Worm (Caenorhabditis elegans) whole organism, L4/young adult: ENCODE data around the gene C02F5.10.
A peak's percentile ranks its signal among the peaks of the same experiment; 100 is the strongest.

Experiments
- W03F9.2 ChIP-seq: fragments of 150-350 bp; optimal IDR thresholded peaks from 2 replicates; lab custom pipeline; 2014; ENCODE audit warnings: missing biosample characterization, missing genetic modification characterization
- dao-5 ChIP-seq: sonication (generic microtip); optimal IDR thresholded peaks from 2 replicates; lab custom pipeline; 2016; ENCODE audit warnings: missing genotype, missing genetic modification characterization, moderate library complexity, missing compliant biosample characterization
- him-1 ChIP-seq: sonication (generic microtip); optimal IDR thresholded peaks from 2 replicates; lab custom pipeline; 2016; ENCODE audit warnings: missing genotype, missing genetic modification reagents, missing genetic modification characterization, missing compliant biosample characterization

The C02F5.10 gene

ce11 chrIII:8271676-8272225, 22.5 kb upstream of the C02F5.10 start, which contains the start of the genes mps-4 and F09G8.10:
mps-4 (minus strand) TSS chrIII:8271776.
F09G8.10 (minus strand) TSS chrIII:8272175.
- TF ChIP-seq him-1 (tag; lab: Kevin White, UChicago) (no peak), dao-5 (tag; lab: Kevin White, UChicago) (no peak), W03F9.2 (tag; lab: Kevin White, UChicago) (no peak)

ce11 chrIII:8268296-8268695, 19.0 kb upstream of the C02F5.10 start, which contains the start of the genes F09G8.7 and crn-7:
F09G8.7 (minus strand) TSS chrIII:8268355.
crn-7 (plus strand) TSS chrIII:8268531.
- TF ChIP-seq W03F9.2 (tag; lab: Kevin White, UChicago), result no peak
- TF ChIP-seq him-1 (tag; lab: Kevin White, UChicago), result no peak
- TF ChIP-seq dao-5 (tag; lab: Kevin White, UChicago), result no peak

ce11 chrIII:8265753-8266152, 16.5 kb upstream of the C02F5.10 start, which contains the start of gene mrps-9:
mrps-9 (plus strand) TSS chrIII:8266062.
- TF ChIP-seq W03F9.2 (tag; lab: Kevin White, UChicago) (peak; percentile 13), dao-5 (tag; lab: Kevin White, UChicago) (no peak)

ce11 chrIII:8263377-8263776, 14.1 kb upstream of the C02F5.10 start, which contains the start of gene col-91:
col-91 (minus strand) TSS chrIII:8263664.
- TF ChIP-seq W03F9.2 (tag; lab: Kevin White, UChicago), result no peak
- no peak for TF ChIP-seq dao-5 (tag; lab: Kevin White, UChicago)
- TF ChIP-seq him-1 (tag; lab: Kevin White, UChicago), result no peak

ce11 chrIII:8262599-8262998, 13.3 kb upstream of the C02F5.10 start:
- TF ChIP-seq dao-5 (tag; lab: Kevin White, UChicago) (no peak), W03F9.2 (tag; lab: Kevin White, UChicago) (no peak), him-1 (tag; lab: Kevin White, UChicago) (no peak)

ce11 chrIII:8258045-8258444, 8.8 kb upstream of the C02F5.10 start, which contains the start of gene ncr-2:
ncr-2 (plus strand) TSS chrIII:8258345.
- TF ChIP-seq him-1 (tag; lab: Kevin White, UChicago), result no peak
- no peak for TF ChIP-seq dao-5 (tag; lab: Kevin White, UChicago)
- no peak for TF ChIP-seq W03F9.2 (tag; lab: Kevin White, UChicago)

- TF ChIP-seq W03F9.2 (tag; lab: Kevin White, UChicago) (no peak), him-1 (tag; lab: Kevin White, UChicago) (no peak), dao-5 (tag; lab: Kevin White, UChicago) (no peak)
These were observed 5.7 kb upstream of the C02F5.10 start, which contains the start of gene F09G8.5 for ce11 chrIII:8254938-8255337. F09G8.5 (plus strand) TSS chrIII:8254975.

- TF ChIP-seq dao-5 (tag; lab: Kevin White, UChicago) (no peak), W03F9.2 (tag; lab: Kevin White, UChicago) (peak; percentile 50), him-1 (tag; lab: Kevin White, UChicago) (no peak)
These were observed 864 bp upstream of the C02F5.10 start, which contains the start of gene knl-1 for ce11 chrIII:8250007-8250683. knl-1 (plus strand) TSS chrIII:8250632.

ce11 chrIII:8247051-8247450, 2.2 kb downstream of the C02F5.10 start, which contains the start of gene C02F5.13:
C02F5.13 (plus strand) TSS chrIII:8247351.
- TF ChIP-seq W03F9.2 (tag; lab: Kevin White, UChicago) (no peak), him-1 (tag; lab: Kevin White, UChicago) (no peak), dao-5 (tag; lab: Kevin White, UChicago) (no peak)

ce11 chrIII:8245591-8245990, 3.7 kb downstream of the C02F5.10 start, which contains the start of gene C02F5.3:
C02F5.3 (plus strand) TSS chrIII:8245891.
- TF ChIP-seq him-1 (tag; lab: Kevin White, UChicago) (no peak), dao-5 (tag; lab: Kevin White, UChicago) (no peak), W03F9.2 (tag; lab: Kevin White, UChicago) (no peak)

ce11 chrIII:8244052-8244451, 5.2 kb downstream of the C02F5.10 start, which contains the start of the genes pbs-6 and cids-1:
pbs-6 (minus strand) TSS chrIII:8244092.
cids-1 (plus strand) TSS chrIII:8244445.
- no peak for TF ChIP-seq W03F9.2 (tag; lab: Kevin White, UChicago)
- TF ChIP-seq dao-5 (tag; lab: Kevin White, UChicago), result no peak
- no peak for TF ChIP-seq him-1 (tag; lab: Kevin White, UChicago)

ce11 chrIII:8242809-8243208, 6.5 kb downstream of the C02F5.10 start, which contains the start of gene C02F5.12:
C02F5.12 (minus strand) TSS chrIII:8243029.
- TF ChIP-seq W03F9.2 (tag; lab: Kevin White, UChicago) (no peak), dao-5 (tag; lab: Kevin White, UChicago) (no peak), him-1 (tag; lab: Kevin White, UChicago) (no peak)

ce11 chrIII:8240948-8241347, 8.3 kb downstream of the C02F5.10 start:
- TF ChIP-seq W03F9.2 (tag; lab: Kevin White, UChicago) (no peak), him-1 (tag; lab: Kevin White, UChicago) (no peak), dao-5 (tag; lab: Kevin White, UChicago) (no peak)
